Fruit fly (Drosophila melanogaster): ENCODE measurements around the gene Brd8.

Gene Brd8

dm6 chr3R:29228745-29229448 is 5.6 kb downstream of the Brd8 start, which contains the start of gene Usp1:
Usp1 (plus strand) TSS chr3R:29229161.
- TF ChIP-seq CG17801 (GFP tag; optimal IDR thresholded peaks at IDR 0.05; ENCODE audit: partially characterized antibody), result peak; percentile 40

DNA sequence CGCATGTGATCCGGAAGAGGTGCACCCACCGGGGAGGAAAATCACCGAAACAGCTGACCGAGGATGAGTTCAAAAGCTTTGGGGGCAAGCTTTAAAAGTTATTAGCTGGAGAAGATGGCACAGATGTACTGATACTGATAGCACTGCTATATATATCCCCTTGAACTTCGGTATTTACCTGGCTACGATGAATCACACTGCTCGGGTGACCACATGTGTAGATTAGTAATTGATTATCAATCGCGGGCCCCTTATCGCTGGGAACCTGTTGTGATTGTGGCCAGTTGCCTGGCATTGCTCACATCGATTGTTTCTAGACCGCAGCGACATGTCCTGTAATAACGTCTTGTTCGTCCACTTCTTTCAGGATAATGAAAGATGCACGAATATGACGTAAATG is 6.7 kb downstream of the Brd8 start:
- TF ChIP-seq CG17801 (GFP tag; optimal IDR thresholded peaks at IDR 0.05; ENCODE audit: partially characterized antibody), result no peak

DNA sequence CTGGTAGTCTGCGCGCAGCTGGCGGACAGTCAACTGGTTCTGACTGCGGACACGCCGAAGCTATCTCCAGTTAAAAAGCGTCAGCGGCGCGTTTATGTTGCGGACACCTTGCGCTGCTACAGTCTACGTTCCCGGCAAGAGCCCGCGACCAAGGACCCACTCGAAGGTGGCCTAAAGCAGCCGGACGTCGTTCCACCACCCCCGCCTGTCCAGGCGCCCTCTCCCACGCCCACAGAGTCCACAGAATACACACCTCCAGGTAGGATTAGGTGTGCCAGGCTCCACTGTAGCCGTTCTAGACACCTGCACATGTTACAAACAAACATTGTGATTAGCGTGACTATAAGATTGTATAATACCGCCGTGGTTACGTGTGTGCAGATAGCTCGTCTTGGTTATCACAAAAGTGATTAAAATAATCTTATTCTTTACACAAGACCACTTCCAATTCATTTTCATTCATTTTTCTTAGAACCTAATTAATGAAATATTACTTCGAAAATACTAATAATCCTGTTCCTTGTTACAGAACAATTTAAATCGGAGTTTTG is 7.3 kb downstream of the Brd8 start:
- no peak for TF ChIP-seq CG17801 (GFP tag; optimal IDR thresholded peaks at IDR 0.05; ENCODE audit: partially characterized antibody)

DNA sequence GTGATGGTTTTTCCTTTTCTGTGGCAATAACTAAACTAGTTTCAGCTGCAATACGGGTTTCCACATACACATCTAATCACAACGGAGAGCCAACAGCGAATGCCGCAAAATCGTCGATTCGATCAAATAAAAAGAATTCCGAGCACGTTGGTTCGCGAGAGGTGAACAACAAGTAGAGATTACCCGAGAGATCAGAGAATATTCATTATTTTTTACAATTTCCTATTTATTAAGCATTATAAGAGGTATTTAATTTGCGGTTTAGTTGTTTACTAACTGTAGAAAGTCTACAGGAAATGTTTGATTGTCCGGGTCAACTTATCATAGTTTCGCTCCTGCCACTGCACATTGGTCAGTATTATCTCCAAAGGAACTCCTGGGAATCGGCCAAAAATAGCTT is 15.3 kb downstream of the Brd8 start, which contains the start of gene CG11951:
TSS of gene CG11951 (minus strand) at position 101 of the 400 bp plus-strand sequence.
- TF ChIP-seq CG17801 (GFP tag; optimal IDR thresholded peaks at IDR 0.05; ENCODE audit: partially characterized antibody), result no peak

DNA sequence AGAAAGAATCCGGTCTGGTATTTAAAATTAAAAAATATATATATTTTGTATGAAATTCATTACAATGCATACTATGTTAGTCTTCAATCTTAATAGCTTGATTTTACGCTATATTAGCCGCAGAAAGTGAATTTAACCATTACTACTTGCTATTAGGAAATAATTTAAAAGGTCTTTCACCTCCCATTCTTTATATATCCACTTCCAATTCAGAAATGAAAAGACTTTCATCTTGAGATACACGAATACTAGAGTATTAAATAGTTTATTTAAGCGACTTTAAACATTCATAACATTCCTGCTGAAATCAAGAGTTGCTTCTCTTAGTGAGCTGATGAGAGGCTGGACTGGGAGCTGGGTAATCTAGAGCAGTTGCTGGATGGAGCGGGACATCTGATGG is 21.4 kb downstream of the Brd8 start, which contains the start of gene CG31445:
TSS of gene CG31445 (minus strand) at position 101 of the 400 bp plus-strand sequence.
- TF ChIP-seq CG17801 (GFP tag; optimal IDR thresholded peaks at IDR 0.05; ENCODE audit: partially characterized antibody), result no peak

DNA sequence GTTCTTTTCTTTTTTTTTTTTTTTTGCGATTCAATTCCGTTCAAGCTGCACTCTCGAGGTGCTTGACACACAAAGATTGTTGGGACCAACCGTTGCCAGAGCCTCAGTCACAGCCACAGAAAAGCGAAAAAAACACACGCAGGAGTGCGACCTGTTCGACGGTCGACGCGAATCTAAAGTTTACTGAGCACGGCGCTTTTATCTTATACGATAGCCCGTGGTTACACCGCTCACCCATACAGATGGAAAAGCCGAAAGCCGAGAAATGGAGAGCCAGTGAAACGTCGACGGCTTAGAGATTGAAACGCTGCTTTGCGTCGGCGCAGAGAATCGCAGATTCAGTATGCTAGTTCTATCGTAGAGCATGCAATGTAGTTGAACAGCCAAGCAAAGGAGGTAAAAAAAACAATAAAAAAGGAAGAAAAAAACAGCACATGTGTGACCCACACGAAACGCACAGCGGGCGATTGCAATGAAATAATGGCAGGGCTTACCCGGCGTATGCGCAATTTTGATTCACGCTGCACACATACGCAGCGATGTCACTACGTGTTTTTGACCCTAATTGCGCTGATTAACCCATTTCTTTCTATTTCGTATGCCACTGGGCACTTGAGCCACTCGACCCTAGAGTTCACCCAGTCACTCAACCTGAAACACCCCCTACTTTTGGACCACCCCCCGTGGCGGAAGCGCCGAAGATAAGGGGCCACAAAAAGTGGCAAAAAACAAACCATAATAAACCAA is 27.2 kb downstream of the Brd8 start, which contains the start of gene SP1029:
TSS of gene SP1029 (minus strand) at position 180 of the 747 bp plus-strand sequence.
- TF ChIP-seq CG17801 (GFP tag; optimal IDR thresholded peaks at IDR 0.05; ENCODE audit: partially characterized antibody), result no peak

DNA sequence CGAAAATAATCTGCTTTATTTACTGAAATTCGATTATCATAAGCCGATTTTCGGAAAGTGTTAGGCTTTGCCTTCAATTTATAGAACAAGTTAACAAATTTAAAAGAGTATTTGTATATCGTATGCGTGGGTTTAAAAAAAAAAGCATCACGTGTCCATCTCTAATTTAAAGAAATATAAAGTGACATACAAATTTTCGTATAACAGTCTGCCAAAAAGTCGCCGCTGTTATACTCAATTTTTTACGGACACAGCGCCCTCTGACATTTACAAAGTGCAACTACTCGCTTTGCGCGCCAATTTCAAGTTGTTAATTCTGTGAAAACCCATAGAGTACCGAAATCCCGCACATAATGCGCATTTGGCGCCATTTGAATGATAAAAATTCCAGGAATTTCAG is 28.1 kb downstream of the Brd8 start:
- TF ChIP-seq CG17801 (GFP tag; optimal IDR thresholded peaks at IDR 0.05; ENCODE audit: partially characterized antibody), result no peak

DNA sequence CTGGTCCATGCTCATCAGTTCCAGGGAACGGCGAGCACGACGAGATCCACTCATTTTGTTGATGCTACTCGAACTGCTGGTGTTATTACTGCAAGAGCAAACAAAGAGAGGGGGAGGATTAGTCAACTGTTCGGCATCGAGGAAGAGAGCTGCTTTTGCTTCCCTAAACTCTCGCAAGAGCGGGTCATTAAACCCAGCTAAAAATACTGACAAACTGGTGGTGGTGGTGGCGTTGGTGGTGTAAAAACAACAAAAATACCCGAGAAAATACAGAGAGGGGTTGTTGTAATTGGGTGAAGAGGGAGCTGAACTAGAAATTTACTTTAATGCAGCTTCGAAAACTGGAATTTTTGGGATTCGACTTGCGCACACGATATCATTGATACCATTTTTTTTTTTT is 30.6 kb downstream of the Brd8 start:
- no peak for TF ChIP-seq CG17801 (GFP tag; optimal IDR thresholded peaks at IDR 0.05; ENCODE audit: partially characterized antibody)

dm6 chr3R:29254383-29254782 is 31.1 kb downstream of the Brd8 start:
- peak; percentile 44 for TF ChIP-seq CG17801 (GFP tag; optimal IDR thresholded peaks at IDR 0.05; ENCODE audit: partially characterized antibody)

dm6 chr3R:29255166-29255962 is 32.1 kb downstream of the Brd8 start, which contains the start of gene stg:
stg (minus strand) TSS chr3R:29255800.
- TF ChIP-seq CG17801 (GFP tag; optimal IDR thresholded peaks at IDR 0.05; ENCODE audit: partially characterized antibody), result peak; percentile 33

DNA sequence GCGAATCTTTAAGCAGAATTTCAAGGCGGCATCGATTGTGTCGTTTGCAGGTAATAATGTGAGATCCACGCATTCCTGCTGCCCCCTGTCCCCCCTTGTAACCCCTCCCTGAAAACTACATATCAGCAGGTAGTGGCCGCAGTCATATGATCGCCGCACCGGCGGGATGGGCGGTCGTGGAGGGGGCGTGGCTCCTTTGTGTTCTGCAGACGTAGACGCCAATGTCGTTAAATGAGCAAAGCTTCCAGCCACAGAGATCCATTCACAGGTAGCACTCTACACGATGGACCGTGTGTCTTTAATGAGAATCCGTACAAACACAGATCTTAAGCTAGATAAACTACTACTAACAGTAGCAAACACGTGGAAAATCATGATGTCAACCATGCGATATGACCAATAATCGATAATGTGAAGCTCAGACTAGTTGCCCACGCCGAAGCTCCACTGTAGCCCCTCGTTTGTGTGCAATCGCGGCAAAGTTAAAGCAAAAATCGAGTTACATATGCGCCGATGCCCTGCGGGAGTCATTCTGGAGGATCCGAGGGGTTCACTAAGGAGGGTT is 32.8 kb downstream of the Brd8 start, which contains the start of gene CG45544:
TSS of gene CG45544 (plus strand) at position 523 of the 565 bp plus-strand sequence.
- TF ChIP-seq CG17801 (GFP tag; optimal IDR thresholded peaks at IDR 0.05; ENCODE audit: partially characterized antibody), result peak; percentile 80

- no peak for TF ChIP-seq CG17801 (GFP tag; optimal IDR thresholded peaks at IDR 0.05; ENCODE audit: partially characterized antibody)
Measured at dm6 chr3R:29256811-29257439, 33.6 kb downstream of the Brd8 start.

dm6 chr3R:29257890-29258691 is 34.8 kb downstream of the Brd8 start:
- TF ChIP-seq CG17801 (GFP tag; optimal IDR thresholded peaks at IDR 0.05; ENCODE audit: partially characterized antibody), result no peak

All from ovary, adult (tissue).